Fruit fly (Drosophila melanogaster) S2 (cell line): ENCODE data around the gene eIF5.

Experiments used
- CG8478 ChIP-seq: fragments of >200 bp; optimal IDR thresholded peaks from 2 replicates; lab custom pipeline; 2018
- CTCF ChIP-seq, 2 experiments: fragments of >200 bp; optimal IDR thresholded peaks; 2 replicates each; lab custom pipeline; 2018

eIF5 gene

DNA sequence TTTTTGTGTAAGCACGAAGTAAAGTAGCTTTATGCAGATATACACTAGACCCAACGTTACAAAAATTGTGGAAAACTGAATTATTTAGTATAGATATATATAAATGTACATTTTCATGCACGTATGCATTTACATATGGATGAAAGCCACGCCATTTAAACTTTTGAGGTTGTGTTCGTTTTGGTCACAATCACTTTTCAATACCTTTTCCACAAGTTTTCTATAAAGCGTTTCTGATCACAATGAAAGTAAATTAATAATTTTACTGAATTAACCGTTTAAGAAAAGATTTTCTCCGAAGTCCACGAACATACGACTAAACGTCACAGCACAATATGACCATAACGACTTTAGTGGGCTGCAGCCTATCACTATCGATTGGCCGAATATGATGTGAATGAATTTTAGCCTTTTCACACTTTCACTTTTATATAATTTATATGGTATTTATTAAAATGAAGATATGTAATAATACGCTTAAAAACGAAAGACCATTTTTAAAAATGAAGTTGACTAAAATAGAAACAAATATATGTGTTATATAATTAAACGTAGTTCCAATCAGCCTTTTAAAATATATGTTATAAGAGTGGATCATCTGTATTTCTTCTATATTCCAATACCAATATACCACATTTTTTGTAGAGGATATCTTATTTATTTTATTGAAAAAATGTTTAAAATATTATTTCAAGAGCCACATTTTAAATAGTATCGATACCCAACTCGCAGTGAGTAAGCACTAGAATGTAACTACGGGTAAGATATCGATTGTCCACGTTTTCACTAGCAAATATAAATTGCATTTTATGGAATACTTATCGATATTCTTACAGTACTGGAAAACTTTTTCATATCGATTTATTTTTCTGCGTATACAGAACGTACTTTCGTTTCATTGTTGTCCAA lies at the start of gene eIF5, which contains the start of the genes CG46312 and exd:
Gene eIF5 (minus strand): TSS at position 357 of the 909 bp plus-strand sequence.
Gene CG46312 (minus strand): TSS at position 357 of the 909 bp plus-strand sequence.
Gene exd (plus strand): TSS at position 851 of the 909 bp plus-strand sequence.
- TF ChIP-seq CTCF (optimal IDR thresholded peaks at IDR 0.05; lab: Kevin White, UChicago) (no peak), CG8478 (no peak)

DNA sequence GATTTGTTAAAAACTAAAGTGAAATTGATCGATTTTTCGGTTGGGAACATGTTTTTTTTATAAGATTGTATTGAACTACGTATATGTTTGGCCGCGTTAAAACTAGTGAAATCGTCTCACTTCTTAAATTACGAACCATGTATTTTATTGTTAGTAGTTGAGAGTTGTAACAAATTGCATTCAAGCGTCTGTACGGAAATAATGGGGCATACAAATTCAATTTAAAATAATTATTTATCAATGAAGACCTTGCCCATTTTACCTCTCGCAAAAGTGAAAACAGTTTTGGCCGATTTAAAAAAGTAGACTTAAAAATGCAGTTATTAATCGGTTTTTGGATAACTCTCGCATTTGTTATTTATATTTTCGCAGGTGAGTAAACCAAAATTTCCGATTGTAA lies 17.0 kb upstream of the eIF5 start, which contains the start of gene Muc14A:
Gene Muc14A (plus strand): TSS at position 301 of the 400 bp plus-strand sequence.
- no peak for TF ChIP-seq CTCF (optimal IDR thresholded peaks at IDR 0.05; lab: Kevin White, UChicago)
- TF ChIP-seq CG8478, result no peak

DNA sequence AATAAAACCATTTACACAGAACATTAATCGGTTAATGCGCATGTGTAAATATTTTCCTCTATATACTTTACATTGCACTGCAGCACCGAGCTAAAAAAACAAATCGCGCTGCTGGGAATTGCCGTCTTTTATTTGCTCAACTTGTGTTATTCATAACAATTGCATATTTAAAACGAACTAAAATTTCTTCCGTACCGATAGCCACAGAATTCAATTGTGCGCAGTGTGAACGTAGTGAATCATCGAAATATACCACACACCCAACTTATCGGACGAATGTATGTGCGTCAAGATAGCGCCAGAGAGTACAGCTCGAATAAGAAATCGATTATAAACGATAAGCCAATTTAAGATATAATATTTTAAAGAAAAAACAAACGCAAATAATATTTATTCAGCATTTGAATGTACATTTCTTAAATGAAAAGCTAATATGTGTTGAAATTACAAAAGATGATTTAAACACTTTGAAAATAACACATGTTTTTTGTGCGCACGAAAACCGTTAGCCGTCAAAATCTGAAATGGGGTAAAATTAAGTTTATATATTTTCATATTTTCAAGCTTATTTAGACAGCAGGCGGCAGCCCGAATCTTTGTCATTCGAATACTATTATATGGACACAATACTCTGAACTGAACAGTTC lies 13.9 kb upstream of the eIF5 start, which contains the start of the genes vap and CG12698:
Gene vap (minus strand): TSS at position 262 of the 647 bp plus-strand sequence.
Gene CG12698 (plus strand): TSS at position 597 of the 647 bp plus-strand sequence.
- no peak for TF ChIP-seq CG8478
- TF ChIP-seq CTCF (optimal IDR thresholded peaks at IDR 0.05; lab: Kevin White, UChicago), result peak in 1 of 2 experiments; percentile 0

DNA sequence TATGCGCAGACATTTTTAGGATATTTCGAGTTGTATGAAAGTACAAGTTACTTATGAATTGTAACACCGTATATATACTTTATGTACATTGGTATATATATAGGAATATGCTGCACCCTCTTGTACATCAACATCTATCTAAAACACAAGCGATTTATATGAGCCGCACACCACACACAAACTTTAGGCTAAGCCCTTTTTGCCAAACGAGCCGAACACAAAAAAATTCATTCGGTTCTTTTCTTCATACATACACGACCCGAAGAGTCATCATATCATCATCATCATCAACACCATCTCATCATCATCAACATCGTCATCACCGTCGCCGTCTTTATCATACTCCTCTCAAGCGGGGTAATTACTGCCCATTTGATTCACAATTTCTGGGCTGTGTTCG lies 13.3 kb upstream of the eIF5 start:
- TF ChIP-seq CG8478 (no peak), CTCF (optimal IDR thresholded peaks at IDR 0.05; lab: Kevin White, UChicago) (no peak)

DNA sequence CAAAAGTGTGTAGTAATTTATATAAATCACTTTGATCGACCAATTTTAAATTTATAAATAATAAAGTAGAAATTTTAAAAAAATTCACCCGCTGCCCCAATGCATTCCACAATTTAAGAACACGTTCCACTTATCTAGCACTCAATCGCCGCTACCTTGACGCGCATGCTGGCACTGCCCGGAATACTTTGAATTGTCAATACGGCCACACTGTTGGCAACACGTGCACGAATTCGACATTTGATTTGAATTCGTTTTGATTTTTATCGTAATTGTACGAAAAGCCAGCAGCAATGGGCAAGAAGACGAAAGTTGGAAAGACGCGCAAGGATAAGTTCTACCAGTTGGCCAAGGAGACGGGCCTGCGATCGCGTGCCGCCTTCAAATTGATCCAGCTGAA lies 5.1 kb upstream of the eIF5 start, which contains the start of gene CG8939:
Gene CG8939 (plus strand): TSS at position 186 of the 400 bp plus-strand sequence.
- TF ChIP-seq CTCF (optimal IDR thresholded peaks at IDR 0.05; lab: Kevin White, UChicago) (no peak), CG8478 (no peak)

DNA sequence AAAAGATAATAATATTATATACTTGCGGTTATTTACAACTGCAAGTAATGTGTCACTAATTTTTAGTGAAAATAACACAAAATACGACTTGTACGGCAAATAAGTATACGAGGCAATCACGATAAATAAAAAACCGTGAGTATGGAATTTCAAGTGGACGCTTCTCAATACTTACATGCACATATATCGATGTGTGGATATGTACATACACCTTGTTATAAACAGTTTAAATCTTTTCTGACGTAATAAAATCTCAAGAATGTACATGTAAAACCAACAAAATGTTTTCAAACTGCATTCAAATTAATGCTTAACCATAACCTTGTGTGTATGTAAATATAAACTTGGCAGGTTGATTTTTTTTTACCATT lies 738 bp upstream of the eIF5 start:
- no peak for TF ChIP-seq CTCF (optimal IDR thresholded peaks at IDR 0.05; lab: Kevin White, UChicago)
- no peak for TF ChIP-seq CG8478

DNA sequence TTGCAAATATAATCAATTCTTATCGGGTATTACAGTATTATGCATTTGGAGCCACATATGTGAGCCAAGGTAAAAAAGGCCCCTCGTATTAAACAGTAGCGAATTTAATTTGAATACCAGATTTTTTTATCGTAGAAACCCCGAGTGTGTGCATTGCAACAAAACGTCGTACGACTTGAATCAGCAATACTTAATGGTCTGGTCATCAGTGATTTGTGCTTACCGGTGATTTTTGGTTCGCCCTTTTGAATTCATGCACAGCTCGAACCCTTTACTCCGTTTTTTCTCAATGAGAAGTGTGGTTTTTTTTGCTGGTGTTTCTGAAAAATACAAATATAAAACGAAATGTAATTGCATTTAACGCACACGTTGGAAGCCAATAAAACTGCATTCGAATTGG lies 2.1 kb downstream of the eIF5 start:
- TF ChIP-seq CG8478, result no peak
- no peak for TF ChIP-seq CTCF (optimal IDR thresholded peaks at IDR 0.05; lab: Kevin White, UChicago)

DNA sequence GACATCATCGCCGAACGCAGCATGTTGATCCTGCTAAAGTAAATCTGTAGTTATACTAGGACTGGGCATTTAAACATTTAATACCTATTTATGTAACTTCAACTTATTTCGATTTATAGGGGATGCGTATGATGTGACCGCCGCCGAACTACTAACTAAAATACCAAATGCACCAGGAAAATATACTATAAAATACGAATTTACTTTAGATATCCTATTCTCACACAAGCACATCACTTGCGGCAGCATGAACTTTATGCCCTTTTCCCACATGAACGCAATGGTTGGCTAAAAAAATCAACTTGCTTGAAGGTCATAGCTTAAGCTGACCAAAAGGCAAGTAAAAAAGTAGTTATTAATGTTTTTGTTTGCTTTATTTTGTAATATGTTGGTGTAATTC lies 5.1 kb downstream of the eIF5 start, which contains the start of gene ND-20:
Gene ND-20 (minus strand): TSS at position 155 of the 400 bp plus-strand sequence.
- no peak for TF ChIP-seq CG8478
- TF ChIP-seq CTCF (optimal IDR thresholded peaks at IDR 0.05; lab: Kevin White, UChicago), result peak in 1 of 2 experiments; percentile 18

DNA sequence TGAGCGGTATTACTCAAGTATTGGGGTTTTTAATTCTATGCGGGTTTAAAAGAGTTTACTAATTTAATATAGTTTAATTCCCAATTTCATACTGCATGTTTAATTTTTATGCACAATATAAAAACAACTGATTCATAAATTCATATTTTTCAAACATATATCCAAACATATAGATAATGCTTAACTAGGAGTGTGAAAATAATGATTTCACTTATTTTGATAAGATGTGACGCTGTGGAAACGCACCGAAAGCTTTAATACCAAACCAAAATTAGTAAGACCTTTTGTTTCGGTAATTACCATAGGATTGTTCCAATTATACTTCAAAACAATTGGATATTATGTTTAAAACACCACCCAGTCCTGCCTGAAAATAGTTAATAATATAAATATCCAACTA lies 8.3 kb downstream of the eIF5 start, which contains the start of gene Slc25A46a:
Gene Slc25A46a (plus strand): TSS at position 272 of the 400 bp plus-strand sequence.
- TF ChIP-seq CTCF (optimal IDR thresholded peaks at IDR 0.05; lab: Kevin White, UChicago), result no peak
- no peak for TF ChIP-seq CG8478

DNA sequence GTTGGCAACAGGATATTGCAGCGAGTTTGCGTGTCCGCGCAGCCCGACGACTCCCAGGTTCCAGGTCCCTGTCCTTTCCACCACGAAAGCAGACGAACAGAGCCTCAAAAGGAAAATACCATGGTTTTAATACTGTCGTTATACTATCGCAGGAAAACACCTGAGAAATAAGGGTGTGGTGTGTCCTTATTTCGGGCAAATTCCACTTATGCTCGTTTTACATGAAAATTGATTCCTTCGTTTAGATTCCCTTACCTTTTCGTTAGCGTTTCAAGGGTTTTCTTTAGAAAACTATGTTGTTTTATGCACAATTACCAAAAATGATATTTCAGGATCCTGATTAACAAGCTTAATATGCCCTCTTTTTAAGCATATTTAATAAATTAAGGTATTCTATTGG lies 8.9 kb downstream of the eIF5 start, which contains the start of gene Cep164:
Gene Cep164 (minus strand): TSS at position 101 of the 400 bp plus-strand sequence.
- TF ChIP-seq CTCF (optimal IDR thresholded peaks at IDR 0.05; lab: Kevin White, UChicago), result no peak
- TF ChIP-seq CG8478, result no peak

DNA sequence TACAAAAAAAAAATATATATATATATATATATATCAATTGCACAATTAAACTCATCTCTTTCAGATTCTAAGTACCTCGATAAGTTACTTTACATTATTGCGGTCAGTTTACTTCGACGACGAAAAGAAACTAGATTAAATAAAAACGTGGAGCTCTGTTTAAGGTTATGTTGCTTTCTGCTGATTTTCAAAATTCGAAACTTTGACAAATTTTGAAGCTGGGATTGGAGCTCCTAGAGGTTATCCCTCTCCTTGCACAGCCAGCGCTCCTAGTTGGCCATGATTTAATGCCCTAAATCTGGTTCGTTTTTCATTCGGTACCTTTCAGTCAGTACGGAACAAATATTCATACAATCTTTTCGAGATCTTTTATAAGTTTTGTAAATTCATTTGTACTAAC lies 15.2 kb downstream of the eIF5 start, which contains the start of gene CG42766:
Gene CG42766 (plus strand): TSS at position 301 of the 400 bp plus-strand sequence.
- TF ChIP-seq CG8478, result no peak
- TF ChIP-seq CTCF (optimal IDR thresholded peaks at IDR 0.05; lab: Kevin White, UChicago), result no peak

DNA sequence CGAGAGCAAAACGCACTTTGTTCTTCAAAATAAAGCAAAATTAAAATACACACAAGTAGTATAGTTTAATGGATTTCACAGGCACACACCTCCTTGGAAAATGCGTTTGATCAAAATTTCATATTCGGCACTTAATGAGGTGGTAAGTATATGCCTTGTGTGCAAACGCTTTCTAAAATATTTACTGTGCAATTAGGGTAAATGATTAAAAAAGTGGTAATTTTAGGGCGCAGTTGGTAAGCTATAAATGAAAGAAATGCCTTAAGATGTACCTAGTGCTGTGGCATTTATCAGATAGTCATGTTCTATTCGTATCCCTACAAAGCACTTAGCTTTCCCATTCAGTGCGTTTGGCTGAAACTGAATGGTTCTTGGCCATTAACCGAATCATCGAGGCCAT lies 17.6 kb downstream of the eIF5 start, which contains the start of gene Or13a:
Gene Or13a (plus strand): TSS at position 301 of the 400 bp plus-strand sequence.
- TF ChIP-seq CG8478 (no peak), CTCF (optimal IDR thresholded peaks at IDR 0.05; lab: Kevin White, UChicago) (no peak)

DNA sequence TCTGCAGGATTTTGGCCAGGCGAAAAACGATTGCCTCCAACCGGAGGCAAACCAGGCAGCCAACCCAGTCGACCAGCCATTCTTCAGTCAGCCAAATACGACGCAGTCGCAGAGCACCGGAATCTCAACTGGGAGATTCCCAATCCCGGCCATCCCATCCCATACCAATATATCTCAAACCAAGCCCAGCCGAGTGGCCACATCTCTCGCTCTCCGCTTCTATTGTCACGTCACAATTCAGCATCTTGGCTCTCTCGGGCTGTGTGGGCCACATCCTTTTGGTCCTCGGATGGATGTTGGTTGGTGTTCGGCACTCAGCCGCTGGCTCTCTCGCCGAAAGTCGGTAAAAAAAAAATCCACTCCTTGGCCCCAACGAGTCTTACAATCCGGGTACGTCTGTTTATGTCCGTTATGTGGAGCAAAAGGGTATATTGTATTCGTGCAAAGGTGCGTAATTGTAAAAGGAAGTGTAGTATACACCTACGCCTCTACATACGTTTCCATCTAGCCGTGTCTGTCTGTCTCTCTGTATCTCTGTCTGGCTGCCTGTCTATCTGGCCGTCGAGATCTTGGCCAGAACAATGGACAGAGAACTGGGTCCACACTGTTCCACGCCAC lies 18.5 kb downstream of the eIF5 start, which contains the start of gene mmd:
Gene mmd (minus strand): TSS at position 3 of the 618 bp plus-strand sequence.
- TF ChIP-seq CG8478 (no peak), CTCF (optimal IDR thresholded peaks at IDR 0.05; lab: Kevin White, UChicago) (no peak)

DNA sequence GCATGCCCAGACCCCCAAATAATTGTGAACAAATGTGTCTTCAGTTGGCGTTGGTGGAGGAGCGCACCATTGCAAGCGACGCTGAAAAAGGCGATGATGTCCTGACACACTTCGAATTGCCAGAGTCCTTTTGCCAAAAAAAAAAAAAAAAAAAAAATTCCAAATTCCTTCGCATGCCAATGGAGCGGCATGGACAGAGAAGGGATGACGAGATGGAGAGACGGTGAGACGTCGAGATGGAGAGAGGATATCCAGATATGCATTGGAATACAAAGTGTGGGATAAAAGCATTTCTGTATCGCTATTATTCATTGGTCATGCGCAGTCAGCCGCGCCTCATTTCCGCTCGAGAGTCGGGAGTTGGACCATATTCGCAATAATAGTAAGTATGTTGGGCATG lies 20.2 kb downstream of the eIF5 start:
- TF ChIP-seq CG8478, result no peak
- no peak for TF ChIP-seq CTCF (optimal IDR thresholded peaks at IDR 0.05; lab: Kevin White, UChicago)

DNA sequence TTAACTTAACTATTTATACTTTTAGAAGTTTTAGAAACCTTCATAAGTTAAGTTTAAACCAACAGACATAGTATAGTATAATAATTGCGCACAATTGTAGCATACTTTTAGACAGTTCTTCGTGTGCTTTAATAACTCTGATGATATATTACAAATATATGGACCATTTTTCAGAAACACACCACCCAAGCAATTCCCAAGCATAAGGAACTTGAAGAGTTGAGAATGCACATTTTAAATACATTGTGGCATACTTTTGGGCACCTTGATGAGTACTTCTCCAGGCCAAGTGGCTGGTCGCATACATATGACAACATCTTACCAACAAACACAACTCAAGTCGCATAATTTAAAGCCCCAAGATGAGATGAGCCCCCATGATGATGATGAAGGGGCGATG lies 22.2 kb downstream of the eIF5 start:
- no peak for TF ChIP-seq CTCF (optimal IDR thresholded peaks at IDR 0.05; lab: Kevin White, UChicago)
- TF ChIP-seq CG8478, result no peak
